Fruit fly (Drosophila melanogaster): ENCODE data around the gene cact.
A peak's percentile ranks its signal among the peaks of the same experiment; 100 is the strongest.

Gene cact

DNA sequence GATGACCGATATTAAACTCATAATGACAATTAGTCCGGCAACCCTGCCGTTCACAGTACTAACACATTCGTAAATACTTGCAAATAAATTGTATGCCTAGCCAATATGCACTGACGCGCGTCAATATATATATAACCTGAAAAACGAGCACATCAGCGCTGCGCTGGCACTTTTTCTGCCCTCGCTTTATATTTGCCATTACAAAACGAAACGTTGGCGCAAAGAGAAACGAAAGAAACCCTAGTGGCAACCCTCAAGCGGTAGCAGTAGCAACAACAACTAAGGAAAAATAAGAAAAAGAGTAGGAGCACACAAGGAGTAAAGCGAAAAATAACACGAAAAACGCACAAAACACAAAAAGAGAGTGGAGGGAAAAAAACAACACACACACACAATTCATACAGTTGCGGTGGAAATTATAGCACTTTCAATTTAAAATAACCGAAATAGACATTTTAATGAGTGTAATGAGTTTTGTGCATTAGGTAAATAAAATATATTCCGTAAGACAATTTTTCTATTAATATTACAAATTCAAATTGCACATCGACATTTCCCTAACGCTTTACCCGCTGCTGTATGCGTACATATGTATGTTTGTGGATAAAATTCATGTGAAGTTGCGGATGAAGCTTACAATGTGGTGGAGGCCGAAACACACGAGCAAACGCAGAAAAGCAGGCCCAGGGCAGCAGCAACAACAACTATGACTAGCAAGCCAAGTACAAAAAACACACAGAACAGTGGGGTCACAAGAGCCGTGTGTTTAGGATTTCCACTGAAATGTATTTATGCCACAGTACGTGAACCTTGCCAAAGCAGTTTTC is 24.9 kb upstream of the cact start (continued):
- TF ChIP-seq CG4854 (GFP tag; optimal IDR thresholded peaks at IDR 0.05) (peak; percentile 98), pfk (GFP tag; optimal IDR thresholded peaks at IDR 0.05) (peak; percentile 55), CG17568 (GFP tag; optimal IDR thresholded peaks at IDR 0.05) (peak; percentile 99), jigr1 (GFP tag; IDR thresholded peaks at IDR 0.05) (peak; percentile 96), Ada2b (GFP tag; IDR thresholded peaks at IDR 0.05) (peak; percentile 99), Poxn (GFP tag; IDR thresholded peaks at IDR 0.05) (peak; percentile 95), nom (GFP tag; optimal IDR thresholded peaks at IDR 0.05) (peak; percentile 99), Xbp1 (GFP tag; optimal IDR thresholded peaks at IDR 0.05) (peak; percentile 99), scrt (GFP tag; optimal IDR thresholded peaks at IDR 0.05) (peak; percentile 98), pros (GFP tag; optimal IDR thresholded peaks at IDR 0.05) (peak; percentile 89), trem (tag; optimal IDR thresholded peaks at IDR 0.05) (peak; percentile 96), oc (tag; optimal IDR thresholded peaks at IDR 0.05) (peak; percentile 99), CG18619 (GFP tag; optimal IDR thresholded peaks at IDR 0.05) (peak; percentile 99), Dip2 (GFP tag; IDR thresholded peaks at IDR 0.05) (peak; percentile 74), Gug (GFP tag; IDR thresholded peaks at IDR 0.05) (peak; percentile 95), CG9609 (GFP tag; optimal IDR thresholded peaks at IDR 0.05) (peak; percentile 97), tgo (GFP tag; IDR thresholded peaks at IDR 0.05) (peak; percentile 98), CG17802 (tag; optimal IDR thresholded peaks at IDR 0.05) (peak; percentile 89), gce (GFP tag; IDR thresholded peaks at IDR 0.05) (peak; percentile 99), CG17385 (GFP tag; optimal IDR thresholded peaks at IDR 0.05) (peak; percentile 99), Nf-YC (tag; optimal IDR thresholded peaks at IDR 0.05) (peak; percentile 92), chm (GFP tag; IDR thresholded peaks at IDR 0.05) (peak; percentile 99), jing (GFP tag; optimal IDR thresholded peaks at IDR 0.05) (peak; percentile 97), CG3995 (GFP tag; optimal IDR thresholded peaks at IDR 0.05) (peak; percentile 85), E2f2 (GFP tag; IDR thresholded peaks at IDR 0.05) (peak; percentile 91), NFAT (GFP tag; IDR thresholded peaks at IDR 0.05) (peak; percentile 98), CG33557 (GFP tag; optimal IDR thresholded peaks at IDR 0.05) (peak; percentile 99), CG9817 (tag; optimal IDR thresholded peaks at IDR 0.05) (peak; percentile 99), nau (GFP tag; optimal IDR thresholded peaks at IDR 0.05) (peak; percentile 99), CG6272 (GFP tag; IDR thresholded peaks at IDR 0.05) (peak; percentile 97), mam (GFP tag; optimal IDR thresholded peaks at IDR 0.05) (peak; percentile 98), kah (GFP tag; optimal IDR thresholded peaks at IDR 0.05) (peak; percentile 97), Hey (tag; optimal IDR thresholded peaks at IDR 0.05) (peak; percentile 96), Dip3 (GFP tag; optimal IDR thresholded peaks at IDR 0.05) (peak; percentile 98), Sox102F (GFP tag; optimal IDR thresholded peaks at IDR 0.05) (peak; percentile 99), dimm (GFP tag; IDR thresholded peaks at IDR 0.05) (peak; percentile 97), CG15601 (tag; optimal IDR thresholded peaks at IDR 0.05) (peak; percentile 98), CG12942 (GFP tag; optimal IDR thresholded peaks at IDR 0.05) (peak; percentile 98), bowl (GFP tag; IDR thresholded peaks at IDR 0.05) (peak; percentile 98), MESR4 (GFP tag; optimal IDR thresholded peaks at IDR 0.05) (peak; percentile 85), Rfx (GFP tag; IDR thresholded peaks at IDR 0.05) (peak; percentile 99), shn (GFP tag; optimal IDR thresholded peaks at IDR 0.05) (peak; percentile 88), CG3726 (GFP tag; IDR thresholded peaks at IDR 0.05) (peak; percentile 98), CG18011 (GFP tag; optimal IDR thresholded peaks at IDR 0.05) (peak; percentile 93), CG9932 (GFP tag; IDR thresholded peaks at IDR 0.05) (peak; percentile 99), MTF-1 (GFP tag; optimal IDR thresholded peaks at IDR 0.05; ENCODE audit: borderline replicate concordance) (peak; percentile 98), lmd (GFP tag; IDR thresholded peaks at IDR 0.05) (peak; percentile 99), gt (GFP tag; IDR thresholded peaks at IDR 0.05) (peak; percentile 93), CG7556 (GFP tag; optimal IDR thresholded peaks at IDR 0.05) (peak; percentile 99)

Data from whole organism, embryonic.